Fruit fly (Drosophila melanogaster): ENCODE measurements around the gene fh.

fh gene

dm6 chrX:9128012-9128280, 20.9 kb downstream of the fh start (continued):
- TF ChIP-seq CG6654 (GFP tag; optimal IDR thresholded peaks at IDR 0.05): no peak
- TF ChIP-seq gsb-n (tag; optimal IDR thresholded peaks at IDR 0.05): peak; percentile 84
- peak; percentile 52 for TF ChIP-seq sens (GFP tag)
- no peak for TF ChIP-seq btn (GFP tag; optimal IDR thresholded peaks at IDR 0.05)
- TF ChIP-seq CG2199 (GFP tag; IDR thresholded peaks at IDR 0.05): no peak
- no peak for TF ChIP-seq pnt (GFP tag; optimal IDR thresholded peaks at IDR 0.05)
- no peak for TF ChIP-seq org-1 (GFP tag; optimal IDR thresholded peaks at IDR 0.05)
- TF ChIP-seq CG4404 (GFP tag; IDR thresholded peaks at IDR 0.05): no peak
- no peak for TF ChIP-seq CG4707 (GFP tag; optimal IDR thresholded peaks at IDR 0.05)
- TF ChIP-seq abd-A (tag; optimal IDR thresholded peaks at IDR 0.05): peak; percentile 54
- TF ChIP-seq corto (GFP tag; optimal IDR thresholded peaks at IDR 0.05): no peak
- no peak for TF ChIP-seq CG15269 (tag; optimal IDR thresholded peaks at IDR 0.05)
- TF ChIP-seq CG8765 (GFP tag; IDR thresholded peaks at IDR 0.05): no peak
- TF ChIP-seq Kr (GFP tag; optimal IDR thresholded peaks at IDR 0.05): no peak

dm6 chrX:9127264-9128011, 21.4 kb downstream of the fh start:
- TF ChIP-seq lmd (GFP tag; IDR thresholded peaks at IDR 0.05) (no peak), Kr (GFP tag; optimal IDR thresholded peaks at IDR 0.05) (peak; percentile 56), sens (GFP tag) (peak; percentile 67), mam (GFP tag; optimal IDR thresholded peaks at IDR 0.05) (peak; percentile 11), kah (GFP tag; optimal IDR thresholded peaks at IDR 0.05) (no peak), grau (tag; optimal IDR thresholded peaks at IDR 0.05) (peak; percentile 5), ind (GFP tag; optimal IDR thresholded peaks at IDR 0.05) (peak; percentile 11), CG14710 (tag; optimal IDR thresholded peaks at IDR 0.05) (no peak), Drgx (GFP tag; IDR thresholded peaks at IDR 0.05) (0 out of 2 replicates have a peak, but pooled peaks have one; percentile 12), insv (GFP tag; optimal IDR thresholded peaks at IDR 0.05) (peak in 1 of 2 experiments; percentile 47), CG8290 (GFP tag; optimal IDR thresholded peaks at IDR 0.05) (no peak), CG8290 (tag; optimal IDR thresholded peaks at IDR 0.05) (peak in 1 of 2 experiments; percentile 36), gem (tag; optimal IDR thresholded peaks at IDR 0.05) (peak; percentile 49), CG14050 (GFP tag; IDR thresholded peaks at IDR 0.05) (no peak), CoRest (tag; optimal IDR thresholded peaks at IDR 0.05) (peak; percentile 2), pnt (GFP tag; optimal IDR thresholded peaks at IDR 0.05) (no peak), CG12659 (GFP tag; optimal IDR thresholded peaks at IDR 0.05) (no peak), tap (tag; optimal IDR thresholded peaks at IDR 0.05) (no peak), zen (tag; optimal IDR thresholded peaks at IDR 0.05) (peak; percentile 92), hkb (optimal IDR thresholded peaks at IDR 0.05) (no peak), hkb (GFP tag; IDR thresholded peaks at IDR 0.05) (peak; percentile 21; the same call in 1 of the 2 replicates), Abd-B (GFP tag; optimal IDR thresholded peaks at IDR 0.05) (no peak), kni (GFP tag; optimal IDR thresholded peaks at IDR 0.05) (peak; percentile 60), HLH3B (GFP tag; IDR thresholded peaks at IDR 0.05) (0 out of 2 replicates have a peak, but pooled peaks have one; percentile 18), Dad (GFP tag; optimal IDR thresholded peaks at IDR 0.05) (no peak), dmrt99B (tag; optimal IDR thresholded peaks at IDR 0.05) (peak; percentile 35), cad (GFP tag; optimal IDR thresholded peaks at IDR 0.05) (no peak), CG6765 (GFP tag; optimal IDR thresholded peaks at IDR 0.05) (no peak), CG1792 (GFP tag; optimal IDR thresholded peaks at IDR 0.05) (no peak), Hey (tag; optimal IDR thresholded peaks at IDR 0.05) (no peak), CG10147 (GFP tag; optimal IDR thresholded peaks at IDR 0.05) (no peak), ken (GFP tag; IDR thresholded peaks at IDR 0.05) (peak; percentile 7; the same call in 1 of the 3 replicates), Xbp1 (GFP tag; optimal IDR thresholded peaks at IDR 0.05) (peak; percentile 2), fd96Cb (tag; optimal IDR thresholded peaks at IDR 0.05) (peak; percentile 16), PHDP (tag; optimal IDR thresholded peaks at IDR 0.05) (peak; percentile 6), ranshi (GFP tag; IDR thresholded peaks at IDR 0.05) (0 out of 2 replicates have a peak, but pooled peaks have one; percentile 15), Fer1 (GFP tag; optimal IDR thresholded peaks at IDR 0.05) (no peak), az2 (GFP tag; optimal IDR thresholded peaks at IDR 0.05) (peak; percentile 2)
